Worm (Caenorhabditis elegans) whole organism, L2 larva: ENCODE data around the gene dnj-3.

Experiments
- ZK546.5 ChIP-seq: sonication (generic microtip); optimal IDR thresholded peaks from 2 replicates; lab custom pipeline; 2017; ENCODE audit warnings: missing biosample characterization, missing genetic modification characterization
- aly-2 ChIP-seq: fragments of 150-350 bp; optimal IDR thresholded peaks from 2 replicates; lab custom pipeline; 2014; ENCODE audit warnings: missing biosample characterization, missing genetic modification characterization
- ama-1 ChIP-seq: fragments of 150-350 bp; optimal IDR thresholded peaks from 2 replicates; lab custom pipeline; 2018; ENCODE audit warnings: inconsistent platforms
- blmp-1 ChIP-seq: sonication (generic microtip); optimal IDR thresholded peaks from 2 replicates; lab custom pipeline; 2017; ENCODE audit warnings: missing genetic modification characterization, mild to moderate bottlenecking, missing compliant biosample characterization, antibody characterized with exemption, moderate library complexity; ENCODE audit not compliant: insufficient read depth
- ceh-16 ChIP-seq: fragments of 150-350 bp; optimal IDR thresholded peaks from 2 replicates; lab custom pipeline; 2014; ENCODE audit warnings: missing biosample characterization, missing genetic modification characterization
- egl-27 ChIP-seq: sonication (generic microtip); optimal IDR thresholded peaks from 3 replicates; lab custom pipeline; 2017; ENCODE audit warnings: missing biosample characterization, missing genetic modification reagents, missing genetic modification characterization
- lin-39 ChIP-seq: fragments of 150-350 bp; optimal IDR thresholded peaks from 2 replicates; lab custom pipeline; 2014; ENCODE audit warnings: missing biosample characterization, missing genetic modification reagents, missing genetic modification characterization
- lsy-2 ChIP-seq, 2 experiments: fragments of 150-350 bp in 1 of 2; sonication (generic microtip) in 1 of 2; optimal IDR thresholded peaks; 2 replicates each; lab custom pipeline; 2014 to 2017; ENCODE audit warnings: missing biosample characterization in 2 of 2, missing genetic modification characterization in 2 of 2
- skn-1 ChIP-seq: sonication (generic microtip); optimal IDR thresholded peaks from 2 replicates; lab custom pipeline; 2017; ENCODE audit warnings: missing biosample characterization, missing genetic modification characterization
- sma-9 ChIP-seq, 2 experiments: fragments of 150-350 bp in 1 of 2; sonication (generic microtip) in 1 of 2; optimal IDR thresholded peaks; 2 replicates each; lab custom pipeline; 2014 to 2016; ENCODE audit warnings: missing genetic modification characterization in 2 of 2, mild to moderate bottlenecking in 1 of 2, missing biosample characterization in 1 of 2, missing compliant biosample characterization in 1 of 2, missing genetic modification reagents in 1 of 2, moderate library complexity in 1 of 2
- snpc-4 ChIP-seq: fragments of 150-350 bp; optimal IDR thresholded peaks from 2 replicates; lab custom pipeline; 2014; ENCODE audit warnings: missing biosample characterization, missing genetic modification characterization
- unc-55 ChIP-seq: fragments of 150-350 bp; sonication (generic microtip); optimal IDR thresholded peaks from 3 replicates; lab custom pipeline; 2014; ENCODE audit warnings: missing biosample characterization, missing genetic modification reagents, missing genetic modification characterization
- unc-62 ChIP-seq: fragments of 150-350 bp; optimal IDR thresholded peaks from 2 replicates; lab custom pipeline; 2014; ENCODE audit warnings: missing biosample characterization, missing genetic modification reagents, missing genetic modification characterization
- ztf-11 ChIP-seq: sonication (generic microtip); optimal IDR thresholded peaks from 2 replicates; lab custom pipeline; 2017; ENCODE audit warnings: missing biosample characterization, missing genetic modification characterization

DNA sequence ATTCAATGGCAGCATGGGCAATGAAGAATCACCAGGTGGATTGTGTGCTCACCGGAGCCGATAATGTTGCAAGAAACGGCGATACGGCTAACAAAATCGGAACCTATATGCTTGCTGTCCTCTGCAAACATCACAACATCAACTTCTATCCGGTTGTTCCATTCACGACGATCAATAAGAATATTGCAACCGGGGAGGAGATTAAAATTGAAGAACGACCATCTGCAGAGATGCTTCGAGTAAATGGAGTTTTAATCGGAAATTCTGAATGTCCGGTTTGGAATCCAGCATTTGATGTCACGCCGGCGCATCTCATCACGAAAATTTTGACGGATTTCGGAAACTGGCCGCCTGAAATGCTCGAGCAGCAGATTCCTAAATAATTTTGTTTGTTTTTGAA lies 15.2 kb downstream of the dnj-3 start:
- TF ChIP-seq blmp-1 (tag; lab: Kevin White, UChicago) = no peak
- no peak for TF ChIP-seq ceh-16 (tag; lab: Kevin White, UChicago)
- TF ChIP-seq lsy-2 (tag; optimal IDR thresholded peaks at IDR 0.05; lab: Kevin White, UChicago) = no peak
- no peak for TF ChIP-seq ZK546.5 (tag; lab: Kevin White, UChicago)
- peak; percentile 79 for TF ChIP-seq ama-1 (lab: Kevin White, UChicago)
- no peak for TF ChIP-seq snpc-4 (tag; lab: Kevin White, UChicago)
- no peak for TF ChIP-seq unc-55 (GFP tag; lab: Kevin White, UChicago)
- no peak for TF ChIP-seq aly-2 (tag; lab: Kevin White, UChicago)
- no peak for TF ChIP-seq unc-62 (GFP tag; lab: Kevin White, UChicago)
- no peak for TF ChIP-seq skn-1
- no peak for TF ChIP-seq ztf-11 (tag; lab: Kevin White, UChicago)
- TF ChIP-seq sma-9 (GFP tag; optimal IDR thresholded peaks at IDR 0.05; lab: Kevin White, UChicago) = no peak
- no peak for TF ChIP-seq sma-9 (tag; optimal IDR thresholded peaks at IDR 0.05; lab: Kevin White, UChicago)
- no peak for TF ChIP-seq lin-39 (tag; lab: Kevin White, UChicago)
- TF ChIP-seq egl-27 (tag; lab: Kevin White, UChicago) = no peak
